Worm (Caenorhabditis elegans) whole organism, L4/young adult: ENCODE results near the gene nasp-1.

Source experiments
- W03F9.2 ChIP-seq: fragments of 150-350 bp; optimal IDR thresholded peaks from 2 replicates; lab custom pipeline; 2014; ENCODE audit warnings: missing biosample characterization, missing genetic modification characterization
- dao-5 ChIP-seq: sonication (generic microtip); optimal IDR thresholded peaks from 2 replicates; lab custom pipeline; 2016; ENCODE audit warnings: missing genotype, missing genetic modification characterization, moderate library complexity, missing compliant biosample characterization
- him-1 ChIP-seq: sonication (generic microtip); optimal IDR thresholded peaks from 2 replicates; lab custom pipeline; 2016; ENCODE audit warnings: missing genotype, missing genetic modification reagents, missing genetic modification characterization, missing compliant biosample characterization

Gene nasp-1

DNA sequence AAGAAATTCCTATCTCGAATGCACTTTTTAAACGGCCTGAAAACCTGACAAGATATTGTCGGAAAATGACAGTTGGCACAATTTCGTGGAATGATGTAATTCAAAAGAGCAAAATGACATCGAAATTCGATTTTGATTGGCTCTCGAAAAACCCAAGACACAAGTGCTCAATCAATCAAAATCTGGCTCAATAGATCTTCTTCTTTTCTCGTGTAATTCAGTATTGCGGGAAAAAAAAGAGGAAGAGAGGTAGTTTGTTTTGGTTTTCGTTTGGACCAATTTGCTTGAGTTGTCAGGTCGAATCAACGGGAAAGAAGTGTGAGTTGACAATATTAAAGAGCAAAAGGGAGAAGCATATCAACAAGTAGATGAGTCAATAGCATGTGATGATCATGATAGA, 29.4 kb downstream of the nasp-1 start:
- TF ChIP-seq dao-5 (tag; lab: Kevin White, UChicago) (no peak), W03F9.2 (tag; lab: Kevin White, UChicago) (no peak), him-1 (tag; lab: Kevin White, UChicago) (no peak)

DNA sequence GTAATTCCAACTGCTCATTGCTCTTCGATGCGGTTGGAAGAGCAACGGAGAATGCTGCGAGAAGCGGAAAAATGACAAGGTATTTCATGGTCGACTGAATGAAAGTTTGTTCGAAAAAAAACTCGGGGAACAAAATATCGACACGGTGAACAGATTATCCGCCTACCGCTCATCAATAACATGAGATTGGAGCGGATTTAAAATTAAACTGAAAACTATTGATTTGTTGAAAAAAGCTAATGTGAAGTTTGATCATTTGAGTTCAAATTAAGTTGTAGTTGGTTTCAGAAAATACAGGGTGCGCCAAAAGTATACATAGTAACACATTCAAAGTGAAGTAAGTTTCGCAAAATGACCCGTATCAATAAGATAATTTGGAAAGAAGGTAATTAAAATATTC, 33.7 kb downstream of the nasp-1 start, which contains the start of gene F40F8.4:
F40F8.4 (minus strand) TSS at position 101 of the 400 bp plus-strand sequence.
- no peak for TF ChIP-seq dao-5 (tag; lab: Kevin White, UChicago)
- no peak for TF ChIP-seq W03F9.2 (tag; lab: Kevin White, UChicago)
- no peak for TF ChIP-seq him-1 (tag; lab: Kevin White, UChicago)

DNA sequence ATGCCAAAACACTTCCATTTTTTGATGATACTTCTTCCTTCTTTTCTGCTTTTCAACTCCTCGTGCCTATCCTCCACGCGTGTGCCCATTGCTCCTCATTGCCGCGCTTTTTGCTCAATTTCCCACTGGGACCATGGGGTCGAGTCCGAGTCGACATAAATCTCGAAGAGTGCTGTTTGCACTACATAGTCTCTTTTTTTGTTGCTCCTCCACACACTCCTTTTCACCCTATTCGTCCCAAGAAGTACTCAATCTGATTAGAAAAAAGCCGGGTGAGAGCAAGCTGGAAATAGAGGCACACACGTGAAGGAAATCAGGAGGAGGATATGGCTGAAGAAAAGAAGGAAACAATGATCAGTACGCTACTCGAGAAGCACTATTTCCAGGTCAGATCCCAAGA, 36.2 kb downstream of the nasp-1 start, which contains the start of gene arrd-6:
arrd-6 (plus strand) TSS at position 169 of the 400 bp plus-strand sequence.
- no peak for TF ChIP-seq him-1 (tag; lab: Kevin White, UChicago)
- no peak for TF ChIP-seq dao-5 (tag; lab: Kevin White, UChicago)
- TF ChIP-seq W03F9.2 (tag; lab: Kevin White, UChicago): no peak

DNA sequence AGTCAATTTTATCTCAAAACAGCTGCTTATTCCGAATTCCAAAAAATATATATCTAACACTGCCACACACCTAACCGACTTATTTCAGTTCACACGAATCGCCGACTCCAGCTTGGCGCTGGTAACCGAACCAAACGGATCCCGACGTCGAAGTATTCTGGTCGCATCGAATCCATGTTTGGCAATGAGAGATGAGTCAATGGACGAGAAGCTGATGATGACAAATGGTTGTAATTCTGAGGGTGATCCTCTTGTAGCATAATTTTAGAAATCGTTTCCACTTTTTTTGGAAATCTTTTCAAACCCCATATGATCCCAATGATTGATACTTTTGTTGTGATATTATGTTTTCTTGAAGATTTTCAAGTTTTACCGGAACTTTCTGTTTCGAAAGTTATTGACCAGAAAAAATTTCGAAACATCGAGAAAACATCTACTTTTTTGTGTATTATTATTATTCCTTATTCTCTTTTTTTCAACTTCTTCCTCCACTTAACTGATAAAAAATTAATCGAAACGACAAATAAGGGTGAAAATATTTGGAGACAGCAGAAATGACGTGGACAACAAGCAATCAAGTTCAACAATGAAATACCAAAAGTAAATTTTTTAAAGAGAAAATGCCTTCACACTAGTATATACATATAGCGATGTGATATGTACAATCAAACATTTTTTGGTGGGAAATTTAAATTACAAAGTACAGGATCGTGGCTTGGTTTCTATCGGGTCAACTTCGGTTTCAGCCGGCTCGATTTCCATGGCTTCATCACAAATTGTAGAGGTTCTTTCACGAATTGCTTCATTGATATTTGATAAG, 43.7 kb downstream of the nasp-1 start:
- TF ChIP-seq him-1 (tag; lab: Kevin White, UChicago) (no peak), dao-5 (tag; lab: Kevin White, UChicago) (no peak), W03F9.2 (tag; lab: Kevin White, UChicago) (no peak)

DNA sequence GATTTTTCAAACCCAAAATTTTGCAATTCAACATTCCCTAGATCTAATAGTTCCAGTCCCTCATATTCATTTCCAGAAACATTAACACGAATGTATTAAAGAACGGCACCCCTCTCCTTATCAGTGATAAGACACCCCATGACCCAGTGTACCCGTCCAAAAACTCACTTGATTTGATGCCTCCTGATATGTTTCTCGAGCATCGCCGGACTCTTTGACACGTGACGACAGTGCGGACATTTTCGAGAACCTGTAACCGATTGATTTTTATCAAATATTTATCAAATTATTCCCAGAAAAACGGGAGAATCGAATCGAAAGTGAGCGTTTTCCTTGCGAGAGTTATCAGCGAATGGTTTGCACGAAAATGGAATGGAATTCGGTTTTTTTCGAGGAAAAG, 44.6 kb downstream of the nasp-1 start:
- TF ChIP-seq him-1 (tag; lab: Kevin White, UChicago): no peak
- no peak for TF ChIP-seq dao-5 (tag; lab: Kevin White, UChicago)
- no peak for TF ChIP-seq W03F9.2 (tag; lab: Kevin White, UChicago)

DNA sequence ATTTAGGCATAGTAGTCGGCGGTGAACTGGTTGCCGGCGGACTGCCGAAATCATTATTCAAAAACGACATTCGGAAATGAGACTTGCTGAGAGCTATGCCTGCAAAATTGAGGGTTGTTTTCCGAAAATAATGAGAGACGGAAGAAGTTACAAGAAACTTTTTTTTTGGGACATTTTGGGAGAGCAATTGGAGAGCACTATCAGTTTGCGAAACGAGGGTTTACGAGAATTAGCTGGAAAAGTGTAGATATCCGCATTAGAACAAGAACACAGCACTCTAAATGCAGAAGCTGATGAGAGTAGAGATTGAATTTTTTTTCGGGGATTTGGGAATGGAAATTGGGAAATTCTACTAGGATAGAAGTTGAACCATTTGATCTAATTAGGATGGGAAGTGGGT, 46.1 kb downstream of the nasp-1 start, which contains the start of gene pqm-1:
pqm-1 (minus strand) TSS at position 101 of the 400 bp plus-strand sequence.
- TF ChIP-seq him-1 (tag; lab: Kevin White, UChicago) (no peak), dao-5 (tag; lab: Kevin White, UChicago) (no peak), W03F9.2 (tag; lab: Kevin White, UChicago) (no peak)

DNA sequence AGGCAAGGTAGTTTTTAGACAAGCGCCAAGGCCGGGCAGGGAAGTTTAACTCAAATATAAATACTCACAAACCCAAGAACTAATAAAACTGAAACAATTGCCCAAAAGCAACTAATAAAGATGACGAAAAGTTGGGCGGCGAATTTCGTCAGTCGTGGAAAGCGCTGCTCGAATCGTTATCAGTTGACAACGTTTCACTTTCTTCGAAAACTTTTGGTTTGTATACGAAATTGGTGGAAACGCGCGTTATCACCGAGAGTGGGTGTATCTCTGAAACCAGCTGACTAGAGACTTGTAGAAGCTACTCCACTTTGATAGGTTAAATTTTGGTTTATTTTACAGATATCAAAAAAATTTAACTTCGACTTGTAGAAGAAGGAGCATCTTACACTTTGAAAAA, 46.7 kb downstream of the nasp-1 start:
- TF ChIP-seq W03F9.2 (tag; lab: Kevin White, UChicago) (no peak), dao-5 (tag; lab: Kevin White, UChicago) (no peak), him-1 (tag; lab: Kevin White, UChicago) (no peak)

DNA sequence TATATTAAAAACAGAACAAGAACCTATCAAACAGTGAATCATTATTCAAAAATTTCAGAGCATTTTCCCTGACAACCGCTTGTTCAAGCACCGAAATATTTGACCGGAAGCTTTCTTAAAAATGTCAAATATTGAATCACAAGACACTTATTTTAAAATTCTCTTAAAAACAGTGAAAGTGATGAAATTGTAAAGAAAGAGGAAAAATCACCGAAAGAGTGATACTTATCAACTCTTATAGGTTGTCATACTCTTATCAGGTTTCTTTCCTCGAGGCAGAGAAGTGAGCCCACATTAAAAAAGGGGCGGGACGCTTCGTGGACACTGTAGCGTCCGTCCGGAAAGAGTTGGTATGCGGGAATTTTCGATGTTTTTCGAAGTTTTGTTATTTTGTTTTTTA, 47.4 kb downstream of the nasp-1 start:
- no peak for TF ChIP-seq him-1 (tag; lab: Kevin White, UChicago)
- TF ChIP-seq W03F9.2 (tag; lab: Kevin White, UChicago): no peak
- no peak for TF ChIP-seq dao-5 (tag; lab: Kevin White, UChicago)

DNA sequence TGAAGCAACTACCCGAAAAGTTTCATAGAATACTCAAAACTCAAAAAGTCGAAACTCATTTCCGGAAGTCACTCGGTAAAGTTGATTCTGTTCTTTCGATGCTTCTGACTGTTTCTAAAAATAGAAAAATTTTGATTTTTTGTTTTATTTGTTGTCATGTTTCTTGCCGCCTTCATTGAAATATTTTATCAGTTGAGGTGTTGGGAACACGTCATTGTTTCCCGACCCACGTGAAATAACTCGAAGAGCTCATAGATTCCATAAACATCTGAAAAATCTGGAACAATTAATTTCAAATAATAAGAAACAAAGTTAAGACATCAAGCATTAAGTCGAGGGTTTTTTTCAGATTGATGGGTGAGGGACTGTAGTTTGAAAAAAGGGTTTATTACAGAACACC, 48.5 kb downstream of the nasp-1 start:
- TF ChIP-seq him-1 (tag; lab: Kevin White, UChicago): no peak
- TF ChIP-seq dao-5 (tag; lab: Kevin White, UChicago): no peak
- no peak for TF ChIP-seq W03F9.2 (tag; lab: Kevin White, UChicago)

DNA sequence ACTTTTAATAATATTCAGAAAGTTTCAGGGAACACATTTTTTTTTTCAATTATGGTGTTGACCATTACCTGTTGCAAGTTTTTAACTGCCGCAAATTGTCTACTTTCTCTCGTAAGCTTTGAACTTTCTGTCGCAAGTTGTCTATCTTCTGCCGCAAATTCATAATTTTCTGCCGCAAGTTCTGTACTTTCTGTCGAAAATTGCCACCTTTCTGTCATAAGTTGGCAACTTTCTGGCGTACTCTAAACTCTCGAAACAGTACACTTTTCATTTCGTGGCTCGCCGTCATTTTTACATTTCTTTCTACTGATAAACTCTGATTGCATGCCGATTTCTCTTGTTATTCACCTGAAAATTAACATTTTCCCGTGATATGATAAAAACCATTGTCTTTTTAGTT, 49.0 kb downstream of the nasp-1 start:
- TF ChIP-seq him-1 (tag; lab: Kevin White, UChicago) (no peak), W03F9.2 (tag; lab: Kevin White, UChicago) (no peak), dao-5 (tag; lab: Kevin White, UChicago) (no peak)

DNA sequence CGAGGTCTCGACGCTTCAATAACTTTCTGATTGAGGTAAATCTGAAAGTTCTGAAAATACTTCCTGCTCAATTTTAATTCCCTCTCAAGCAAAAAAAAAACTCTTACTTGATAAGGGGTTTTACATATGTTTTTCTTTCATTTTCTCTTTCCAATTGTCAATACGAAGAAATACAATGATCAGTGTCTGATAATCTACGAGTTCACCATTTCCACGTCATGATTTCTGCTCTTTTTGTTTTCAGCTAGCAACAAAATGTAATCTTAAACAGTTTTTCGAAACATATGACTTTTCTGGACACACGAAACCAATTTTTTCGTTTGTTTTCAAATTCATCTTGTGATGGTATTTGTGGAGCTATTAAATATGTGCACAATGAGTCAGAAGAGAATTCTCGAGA, 49.7 kb downstream of the nasp-1 start:
- TF ChIP-seq him-1 (tag; lab: Kevin White, UChicago): no peak
- no peak for TF ChIP-seq W03F9.2 (tag; lab: Kevin White, UChicago)

DNA sequence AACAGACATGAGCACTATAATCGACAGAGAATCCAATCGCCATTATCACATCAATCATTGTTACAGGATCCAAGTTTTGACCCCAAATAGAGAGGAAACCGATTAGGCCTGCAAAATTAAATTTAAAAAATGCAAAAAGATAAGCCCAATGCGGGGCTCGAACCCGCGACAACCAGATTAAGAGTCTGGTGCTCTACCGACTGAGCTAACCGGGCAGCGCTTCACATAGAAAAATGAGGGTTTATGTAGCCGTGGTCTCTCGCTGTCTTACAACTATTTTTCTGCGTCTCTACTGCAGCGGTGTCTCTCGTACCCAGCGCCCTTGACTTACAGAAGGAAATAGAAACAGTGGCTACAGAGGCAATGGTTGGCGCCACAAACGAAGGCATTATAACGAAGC, 51.2 kb downstream of the nasp-1 start:
- TF ChIP-seq W03F9.2 (tag; lab: Kevin White, UChicago) (no peak), him-1 (tag; lab: Kevin White, UChicago) (peak; percentile 31), dao-5 (tag; lab: Kevin White, UChicago) (peak; percentile 35)
